Worm (Caenorhabditis elegans) whole organism, L1 larva: ENCODE data around the gene C15F1.8.
A peak's percentile ranks its signal among the peaks of the same experiment; 100 is the strongest.

ENCODE experiments used
- C04F5.9 ChIP-seq: sonication (generic microtip); optimal IDR thresholded peaks from 2 replicates; lab custom pipeline; 2016; ENCODE audit warnings: missing genetic modification characterization, missing compliant biosample characterization
- C16A3.4 ChIP-seq: fragments of 150-350 bp; optimal IDR thresholded peaks from 2 replicates; lab custom pipeline; 2014; ENCODE audit warnings: missing biosample characterization, missing genetic modification characterization
- C34B4.2 ChIP-seq: sonication (generic microtip); optimal IDR thresholded peaks from 2 replicates; lab custom pipeline; 2017; ENCODE audit warnings: mild to moderate bottlenecking, missing genetic modification characterization, missing compliant biosample characterization
- F16B12.6 ChIP-seq: fragments of 150-350 bp; optimal IDR thresholded peaks from 2 replicates; lab custom pipeline; 2014; ENCODE audit warnings: missing biosample characterization, missing genetic modification characterization
- ama-1 ChIP-seq: fragments of 150-350 bp; optimal IDR thresholded peaks from 2 replicates; lab custom pipeline; 2014
- blmp-1 ChIP-seq: fragments of 150-350 bp; optimal IDR thresholded peaks from 2 replicates; lab custom pipeline; 2014; ENCODE audit warnings: missing biosample characterization, missing genetic modification characterization
- ceh-8 ChIP-seq: fragments of 200-800 bp; sonication (Bioruptor generic); optimal IDR thresholded peaks from 2 replicates; lab custom pipeline; 2018; ENCODE audit warnings: mild to moderate bottlenecking, missing genetic modification characterization, moderate library complexity, missing compliant biosample characterization
- ceh-82 ChIP-seq, 3 experiments: fragments of 150-350 bp in 1 of 3; sonication (generic microtip) in 2 of 3; optimal IDR thresholded peaks; 2 replicates each; lab custom pipeline; 2014 to 2017; ENCODE audit warnings: missing biosample characterization in 3 of 3, missing genetic modification characterization in 3 of 3
- ceh-90 ChIP-seq: sonication (generic microtip); optimal IDR thresholded peaks from 2 replicates; lab custom pipeline; 2016; ENCODE audit warnings: missing genetic modification characterization, missing compliant biosample characterization
- dpl-1 ChIP-seq, 3 experiments: fragments of 150-350 bp in 2 of 3; sonication (generic microtip) in 1 of 3; optimal IDR thresholded peaks; 2 replicates each; lab custom pipeline; 2014 to 2017; ENCODE audit warnings: missing biosample characterization in 3 of 3, missing genetic modification characterization in 3 of 3, missing genetic modification reagents in 3 of 3
- dsc-1 ChIP-seq: sonication (generic microtip); optimal IDR thresholded peaks from 2 replicates; lab custom pipeline; 2016; ENCODE audit warnings: mild to moderate bottlenecking, missing genetic modification characterization, missing compliant biosample characterization
- efl-3 ChIP-seq: fragments of 200-800 bp; sonication (Bioruptor generic); optimal IDR thresholded peaks from 2 replicates; lab custom pipeline; 2018; ENCODE audit warnings: mild to moderate bottlenecking, missing genetic modification characterization, missing compliant biosample characterization
- egl-27 ChIP-seq, 2 experiments: fragments of 150-350 bp in 1 of 2; sonication (generic microtip); optimal IDR thresholded peaks; 3 replicates each; lab custom pipeline; 2017 to 2018; ENCODE audit warnings: missing biosample characterization in 2 of 2, missing genetic modification characterization in 2 of 2, missing genetic modification reagents in 2 of 2
- elt-2 ChIP-seq: sonication (generic microtip); optimal IDR thresholded peaks from 2 replicates; lab custom pipeline; 2016; ENCODE audit warnings: missing genetic modification characterization, mild to moderate bottlenecking, inconsistent platforms, missing compliant biosample characterization, missing genetic modification reagents
- elt-3 ChIP-seq, 6 experiments: fragments of 150-350 bp in 1 of 6; sonication (generic microtip); optimal IDR thresholded peaks; 2 replicates each; lab custom pipeline; 2017 to 2018; ENCODE audit warnings: missing biosample characterization in 6 of 6, missing genetic modification characterization in 6 of 6, inconsistent platforms in 1 of 6
- ets-5 ChIP-seq: fragments of 200-800 bp; sonication (Bioruptor generic); IDR thresholded peaks from 2 replicates; pipeline ENCODE4 v1.3.6; 2022; ENCODE audit warnings: missing genetic modification characterization, missing compliant biosample characterization
- fkh-10 ChIP-seq: sonication (generic microtip); optimal IDR thresholded peaks from 2 replicates; lab custom pipeline; 2017; ENCODE audit warnings: missing biosample characterization, missing genetic modification reagents, missing genetic modification characterization
- fkh-4 ChIP-seq: sonication (generic microtip); optimal IDR thresholded peaks from 2 replicates; lab custom pipeline; 2016; ENCODE audit warnings: missing compliant biosample characterization, missing genetic modification characterization, borderline replicate concordance
- fkh-8 ChIP-seq: sonication (generic microtip); optimal IDR thresholded peaks from 2 replicates; lab custom pipeline; 2016; ENCODE audit warnings: mild to moderate bottlenecking, missing genetic modification characterization, missing compliant biosample characterization
- fos-1 ChIP-seq: fragments of 150-350 bp; optimal IDR thresholded peaks from 2 replicates; lab custom pipeline; 2014; ENCODE audit warnings: missing biosample characterization, missing genetic modification characterization
- isw-1 ChIP-seq: fragments of 200-800 bp; sonication (Bioruptor generic); IDR thresholded peaks from 2 replicates; pipeline ENCODE4 v1.3.6; 2022; ENCODE audit warnings: missing genetic modification characterization, missing compliant biosample characterization
- lin-14 ChIP-seq: fragments of 200-800 bp; sonication (Bioruptor generic); optimal IDR thresholded peaks from 2 replicates; lab custom pipeline; 2018; ENCODE audit warnings: mild to moderate bottlenecking, missing genetic modification characterization, moderate library complexity, missing compliant biosample characterization
- lin-15B ChIP-seq: fragments of 150-350 bp; sonication (generic microtip); optimal IDR thresholded peaks from 3 replicates; lab custom pipeline; 2014; ENCODE audit warnings: missing biosample characterization, missing genetic modification characterization
- lin-35 ChIP-seq, 2 experiments: fragments of 150-350 bp; optimal IDR thresholded peaks; 2 replicates each; lab custom pipeline; 2014; ENCODE audit warnings: missing biosample characterization in 2 of 2, missing genetic modification characterization in 2 of 2, missing genetic modification reagents in 2 of 2
- lin-39 ChIP-seq: fragments of 150-350 bp; optimal IDR thresholded peaks from 2 replicates; lab custom pipeline; 2014; ENCODE audit warnings: missing biosample characterization, missing genetic modification reagents, missing genetic modification characterization
- lir-3 ChIP-seq: sonication (generic microtip); optimal IDR thresholded peaks from 2 replicates; lab custom pipeline; 2016; ENCODE audit warnings: mild to moderate bottlenecking, missing genetic modification characterization, moderate library complexity, missing compliant biosample characterization; ENCODE audit not compliant: poor library complexity
- lsy-2 ChIP-seq, 2 experiments: fragments of 150-350 bp; optimal IDR thresholded peaks; 2 replicates each; lab custom pipeline; 2014; ENCODE audit warnings: missing biosample characterization in 2 of 2, missing genetic modification characterization in 2 of 2
- mab-9 ChIP-seq: fragments of 200-800 bp; sonication (Bioruptor generic); IDR thresholded peaks from 2 replicates; pipeline ENCODE4 v1.3.6; 2022; ENCODE audit warnings: missing genetic modification reagents, missing genetic modification characterization, missing compliant biosample characterization
- mdl-1 ChIP-seq, 2 experiments: fragments of 150-350 bp; optimal IDR thresholded peaks; 2 replicates each; lab custom pipeline; 2014 to 2017; ENCODE audit warnings: missing biosample characterization in 2 of 2, missing genetic modification characterization in 2 of 2, inconsistent platforms in 1 of 2
- mef-2 ChIP-seq: fragments of 150-350 bp; optimal IDR thresholded peaks from 2 replicates; lab custom pipeline; 2014; ENCODE audit warnings: missing biosample characterization, missing genetic modification characterization
- mep-1 ChIP-seq: fragments of 150-350 bp; optimal IDR thresholded peaks from 2 replicates; lab custom pipeline; 2014; ENCODE audit warnings: missing biosample characterization, missing genetic modification characterization
- nhr-12 ChIP-seq: sonication (generic microtip); optimal IDR thresholded peaks from 2 replicates; lab custom pipeline; 2017; ENCODE audit warnings: missing biosample characterization, missing genetic modification characterization
- nhr-237 ChIP-seq: fragments of 150-350 bp; optimal IDR thresholded peaks from 2 replicates; lab custom pipeline; 2014; ENCODE audit warnings: missing biosample characterization, missing genetic modification characterization
- nhr-71 ChIP-seq: sonication (generic microtip); optimal IDR thresholded peaks from 2 replicates; lab custom pipeline; 2016; ENCODE audit warnings: mild to moderate bottlenecking, missing genetic modification characterization, moderate library complexity, missing compliant biosample characterization
- nhr-76 ChIP-seq: sonication (generic microtip); optimal IDR thresholded peaks from 2 replicates; lab custom pipeline; 2017; ENCODE audit warnings: missing biosample characterization, missing genetic modification characterization
- nhr-90 ChIP-seq: sonication (generic microtip); optimal IDR thresholded peaks from 2 replicates; lab custom pipeline; 2016; ENCODE audit warnings: mild to moderate bottlenecking, missing genetic modification characterization, missing compliant biosample characterization; ENCODE audit not compliant: poor library complexity
- pag-3 ChIP-seq: sonication (generic microtip); optimal IDR thresholded peaks from 2 replicates; lab custom pipeline; 2017; ENCODE audit warnings: missing genetic modification characterization, mild to moderate bottlenecking, missing compliant biosample characterization, antibody characterized with exemption, borderline replicate concordance; ENCODE audit not compliant: insufficient read depth
- pqm-1 ChIP-seq: sonication (generic microtip); optimal IDR thresholded peaks from 3 replicates; lab custom pipeline; 2017; ENCODE audit warnings: missing biosample characterization, missing genetic modification characterization
- skn-1 ChIP-seq: fragments of 150-350 bp; optimal IDR thresholded peaks from 2 replicates; lab custom pipeline; 2014; ENCODE audit warnings: missing biosample characterization, missing genetic modification characterization
- snu-23 ChIP-seq: sonication (generic microtip); optimal IDR thresholded peaks from 2 replicates; lab custom pipeline; 2016; ENCODE audit warnings: missing genetic modification characterization, missing compliant biosample characterization
- sox-4 ChIP-seq: sonication (generic microtip); optimal IDR thresholded peaks from 2 replicates; lab custom pipeline; 2016; ENCODE audit warnings: missing genetic modification characterization, missing compliant biosample characterization
- sup-37 ChIP-seq: fragments of 200-800 bp; sonication (Bioruptor generic); optimal IDR thresholded peaks from 2 replicates; lab custom pipeline; 2018; ENCODE audit warnings: mild to moderate bottlenecking, missing genetic modification characterization, missing compliant biosample characterization
- swsn-7 ChIP-seq: sonication (generic microtip); optimal IDR thresholded peaks from 2 replicates; lab custom pipeline; 2016; ENCODE audit warnings: missing genetic modification characterization, missing compliant biosample characterization
- unc-30 ChIP-seq: sonication (generic microtip); optimal IDR thresholded peaks from 2 replicates; lab custom pipeline; 2017; ENCODE audit warnings: missing biosample characterization, missing genetic modification characterization
- unc-62 ChIP-seq: fragments of 150-350 bp; optimal IDR thresholded peaks from 2 replicates; lab custom pipeline; 2014; ENCODE audit warnings: missing biosample characterization, missing genetic modification reagents, missing genetic modification characterization
- unc-86 ChIP-seq: sonication (generic microtip); optimal IDR thresholded peaks from 2 replicates; lab custom pipeline; 2016; ENCODE audit warnings: missing genetic modification characterization, missing compliant biosample characterization
- unc-98 ChIP-seq: fragments of 200-800 bp; sonication (Bioruptor generic); IDR thresholded peaks from 2 replicates; pipeline ENCODE4 v1.3.6; 2022; ENCODE audit warnings: missing genetic modification characterization, missing compliant biosample characterization
- xbp-1 ChIP-seq: sonication (generic microtip); optimal IDR thresholded peaks from 2 replicates; lab custom pipeline; 2016; ENCODE audit warnings: missing genetic modification characterization, missing compliant biosample characterization
- zip-4 ChIP-seq: fragments of 200-800 bp; sonication (Bioruptor generic); optimal IDR thresholded peaks from 2 replicates; lab custom pipeline; 2018; ENCODE audit warnings: mild to moderate bottlenecking, missing genetic modification characterization, moderate library complexity, missing compliant biosample characterization
- ztf-11 ChIP-seq, 2 experiments: sonication (generic microtip); optimal IDR thresholded peaks; 2 replicates each; lab custom pipeline; 2016 to 2017; ENCODE audit warnings: missing genetic modification characterization in 2 of 2, missing biosample characterization in 1 of 2, missing compliant biosample characterization in 1 of 2
- ztf-4 ChIP-seq: fragments of 150-350 bp; optimal IDR thresholded peaks from 2 replicates; lab custom pipeline; 2014; ENCODE audit warnings: missing biosample characterization, missing genetic modification characterization

C15F1.8 gene

DNA sequence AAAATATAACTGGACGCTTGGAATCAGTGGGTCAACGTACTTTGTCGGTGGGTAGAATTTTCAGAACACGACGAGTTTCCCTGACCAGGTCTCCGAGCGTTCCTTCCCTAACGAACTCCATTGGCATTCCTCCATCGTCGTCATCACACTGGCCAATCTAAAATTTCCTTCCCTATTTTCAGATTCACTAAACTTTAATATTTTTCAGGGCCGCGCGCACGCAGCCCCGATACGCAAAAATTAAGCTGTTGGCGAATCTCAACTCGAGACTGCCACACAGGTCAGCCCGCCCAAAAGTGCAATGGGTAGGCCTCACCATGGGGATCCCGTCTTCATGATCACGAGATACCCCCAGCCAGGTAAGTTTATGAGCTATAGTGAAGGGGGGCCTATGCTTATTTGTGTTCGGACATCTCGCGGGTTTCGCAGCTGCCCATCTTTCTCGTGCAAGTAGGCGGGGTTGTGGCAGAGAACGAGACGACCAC is 9.4 kb downstream of the C15F1.8 start (continued):
- TF ChIP-seq snu-23 (peak; percentile 86), ama-1 (lab: Kevin White, UChicago) (peak; percentile 95), mab-9 (no peak; the same call in 1 of the 2 replicates), mep-1 (tag; lab: Kevin White, UChicago) (peak; percentile 65), lin-35 (GFP tag; optimal IDR thresholded peaks at IDR 0.05; lab: Kevin White, UChicago) (peak; percentile 41 to 65), nhr-237 (tag; lab: Kevin White, UChicago) (no peak), ztf-4 (peak; percentile 59), fkh-10 (GFP tag; lab: Kevin White, UChicago) (peak; percentile 21), skn-1 (no peak), ceh-8 (GFP tag; lab: Kevin White, UChicago) (peak; percentile 37), unc-98 (no peak), C34B4.2 (tag; lab: Kevin White, UChicago) (no peak), isw-1 (GFP tag; lab: Robert Waterston, UW) (peak; percentile 48), ceh-90 (tag; lab: Kevin White, UChicago) (no peak), egl-27 (tag; optimal IDR thresholded peaks at IDR 0.05; lab: Kevin White, UChicago) (no peak), elt-3 (tag; optimal IDR thresholded peaks at IDR 0.05; lab: Kevin White, UChicago) (peak in 1 of 6 experiments; percentile 29), mef-2 (tag; lab: Kevin White, UChicago) (no peak), F16B12.6 (peak; percentile 44), nhr-76 (tag; lab: Kevin White, UChicago) (no peak), sup-37 (peak; percentile 75), fkh-8 (tag; lab: Kevin White, UChicago) (peak; percentile 64), pqm-1 (tag; lab: Kevin White, UChicago) (no peak), sox-4 (tag; lab: Kevin White, UChicago) (no peak), fos-1 (tag; lab: Kevin White, UChicago) (peak; percentile 65), swsn-7 (peak; percentile 87), blmp-1 (tag; lab: Kevin White, UChicago) (no peak), unc-62 (GFP tag; lab: Kevin White, UChicago) (no peak), nhr-12 (tag; lab: Kevin White, UChicago) (no peak), mdl-1 (tag; optimal IDR thresholded peaks at IDR 0.05; lab: Kevin White, UChicago) (peak; percentile 54), zip-4 (GFP tag; lab: Kevin White, UChicago) (peak; percentile 59), unc-86 (peak; percentile 74), efl-3 (peak; percentile 63), elt-2 (tag; lab: Kevin White, UChicago) (peak; percentile 50), ceh-82 (tag; optimal IDR thresholded peaks at IDR 0.05; lab: Kevin White, UChicago) (peak; percentile 53 to 77 (median 72)), lin-15B (tag; lab: Kevin White, UChicago) (peak; percentile 35), lir-3 (tag; lab: Kevin White, UChicago) (peak; percentile 38), nhr-90 (tag; lab: Kevin White, UChicago) (peak; percentile 92), fkh-4 (tag; lab: Kevin White, UChicago) (no peak), dsc-1 (tag; lab: Kevin White, UChicago) (peak; percentile 79), dpl-1 (GFP tag; optimal IDR thresholded peaks at IDR 0.05; lab: Kevin White, UChicago) (peak; percentile 42 to 54 (median 52)), ztf-11 (tag; optimal IDR thresholded peaks at IDR 0.05; lab: Kevin White, UChicago) (peak in 1 of 2 experiments; percentile 71)
- TF ChIP-seq, all 84 proteins: peak for 55

DNA sequence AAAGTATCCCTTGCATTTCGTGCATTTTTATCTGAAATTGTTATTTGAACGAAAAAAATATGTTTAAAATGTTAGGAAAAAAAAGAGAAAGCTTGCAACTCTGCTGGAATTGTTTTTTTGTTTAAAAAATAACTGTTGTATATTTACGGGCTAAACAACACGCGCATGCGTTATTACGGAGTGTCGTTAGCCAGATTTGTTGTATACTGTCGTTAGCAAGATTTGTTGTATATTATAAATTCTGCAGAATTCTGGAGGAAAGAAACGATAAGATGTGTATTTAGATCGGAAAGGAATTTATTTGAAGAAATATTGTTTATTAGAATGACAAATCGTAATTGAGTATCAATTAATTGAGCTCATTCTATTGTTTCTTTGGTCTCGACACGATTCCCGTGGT is 10.0 kb downstream of the C15F1.8 start, which contains the start of gene eif-2Bgamma:
TSS of gene eif-2Bgamma (minus strand) at position 31 of the 400 bp plus-strand sequence.
- TF ChIP-seq C04F5.9 (tag; lab: Kevin White, UChicago) (peak; percentile 16), xbp-1 (tag; lab: Kevin White, UChicago) (peak; percentile 0), lin-39 (no peak), snu-23 (peak; percentile 25), lin-14 (peak; percentile 14), ets-5 (GFP tag; lab: Robert Waterston, UW) (no peak), unc-30 (tag; lab: Kevin White, UChicago) (no peak), lsy-2 (tag; optimal IDR thresholded peaks at IDR 0.05; lab: Kevin White, UChicago) (peak; percentile 34 to 77), nhr-71 (tag; lab: Kevin White, UChicago) (peak; percentile 7), ceh-82 (tag; optimal IDR thresholded peaks at IDR 0.05; lab: Kevin White, UChicago) (peak in 1 of 3 experiments; percentile 35), ceh-8 (GFP tag; lab: Kevin White, UChicago) (no peak), nhr-76 (tag; lab: Kevin White, UChicago) (no peak), pag-3 (tag; lab: Kevin White, UChicago) (no peak), mep-1 (tag; lab: Kevin White, UChicago) (peak; percentile 60), F16B12.6 (peak; percentile 44), skn-1 (peak; percentile 38), dpl-1 (GFP tag; optimal IDR thresholded peaks at IDR 0.05; lab: Kevin White, UChicago) (peak; percentile 24 to 64 (median 56)), nhr-12 (tag; lab: Kevin White, UChicago) (no peak), C16A3.4 (tag; lab: Kevin White, UChicago) (peak; percentile 32), blmp-1 (tag; lab: Kevin White, UChicago) (peak; percentile 44)
